Worm (Caenorhabditis elegans) whole organism, dauer: Measurements from ENCODE around the gene F11A5.15.

Source experiments
- unc-62 ChIP-seq: sonication (generic microtip); optimal IDR thresholded peaks from 2 replicates; lab custom pipeline; 2017; ENCODE audit warnings: missing biosample characterization, missing genetic modification reagents, missing genetic modification characterization

The F11A5.15 gene

ce11 chrV:16218522-16218921 lies at the start of gene F11A5.15:
F11A5.15 (minus strand) TSS chrV:16218622.
- no peak for TF ChIP-seq unc-62 (GFP tag; lab: Kevin White, UChicago)

- no peak for TF ChIP-seq unc-62 (GFP tag; lab: Kevin White, UChicago)
These were observed 48.1 kb upstream of the F11A5.15 start, which contains the start of gene T13F3.4 for ce11 chrV:16266514-16266913. T13F3.4 (minus strand) TSS chrV:16266614.

ce11 chrV:16259684-16260083 lies 41.3 kb upstream of the F11A5.15 start, which contains the start of gene nhr-127:
nhr-127 (plus strand) TSS chrV:16259984.
- TF ChIP-seq unc-62 (GFP tag; lab: Kevin White, UChicago) = no peak

- TF ChIP-seq unc-62 (GFP tag; lab: Kevin White, UChicago) = no peak
These were observed 39.7 kb upstream of the F11A5.15 start, which contains the start of gene nhr-218 for ce11 chrV:16258142-16258541. nhr-218 (plus strand) TSS chrV:16258442.

ce11 chrV:16256395-16256794 lies 38.0 kb upstream of the F11A5.15 start, which contains the start of gene bgnt-1.3:
bgnt-1.3 (minus strand) TSS chrV:16256495.
- no peak for TF ChIP-seq unc-62 (GFP tag; lab: Kevin White, UChicago)

- no peak for TF ChIP-seq unc-62 (GFP tag; lab: Kevin White, UChicago)
These were observed 35.3 kb upstream of the F11A5.15 start, which contains the start of gene gcy-20 for ce11 chrV:16253687-16254086. gcy-20 (minus strand) TSS chrV:16253787.

- TF ChIP-seq unc-62 (GFP tag; lab: Kevin White, UChicago) = no peak
These were observed 30.7 kb upstream of the F11A5.15 start for ce11 chrV:16249105-16249504.

ce11 chrV:16246579-16246978 lies 28.2 kb upstream of the F11A5.15 start, which contains the start of gene srh-95:
srh-95 (plus strand) TSS chrV:16246879.
- TF ChIP-seq unc-62 (GFP tag; lab: Kevin White, UChicago) = no peak

- no peak for TF ChIP-seq unc-62 (GFP tag; lab: Kevin White, UChicago)
These were observed 25.7 kb upstream of the F11A5.15 start, which contains the start of gene srh-104 for ce11 chrV:16244078-16244477. srh-104 (minus strand) TSS chrV:16244178.

- no peak for TF ChIP-seq unc-62 (GFP tag; lab: Kevin White, UChicago)
These were observed 18.8 kb upstream of the F11A5.15 start, which contains the start of gene F21H7.5 for ce11 chrV:16237223-16237622. F21H7.5 (plus strand) TSS chrV:16237523.

ce11 chrV:16235647-16236046 lies 17.2 kb upstream of the F11A5.15 start, which contains the start of gene srh-98:
srh-98 (minus strand) TSS chrV:16235747.
- TF ChIP-seq unc-62 (GFP tag; lab: Kevin White, UChicago) = no peak

ce11 chrV:16235135-16235534 lies 16.7 kb upstream of the F11A5.15 start, which contains the start of gene F21H7.3:
F21H7.3 (minus strand) TSS chrV:16235235.
- no peak for TF ChIP-seq unc-62 (GFP tag; lab: Kevin White, UChicago)

- no peak for TF ChIP-seq unc-62 (GFP tag; lab: Kevin White, UChicago)
These were observed 15.2 kb upstream of the F11A5.15 start, which contains the start of gene clec-233 for ce11 chrV:16233624-16234023. clec-233 (plus strand) TSS chrV:16233924.

ce11 chrV:16232180-16232579 lies 13.8 kb upstream of the F11A5.15 start, which contains the start of gene gst-22:
gst-22 (minus strand) TSS chrV:16232282.
- TF ChIP-seq unc-62 (GFP tag; lab: Kevin White, UChicago) = no peak

- no peak for TF ChIP-seq unc-62 (GFP tag; lab: Kevin White, UChicago)
These were observed 11.5 kb upstream of the F11A5.15 start, which contains the start of the genes F21H7.2 and F21H7.12 for ce11 chrV:16229896-16230295. F21H7.2 (minus strand) TSS chrV:16229996. F21H7.12 (plus strand) TSS chrV:16230165.

ce11 chrV:16229439-16229838 lies 11.0 kb upstream of the F11A5.15 start:
- TF ChIP-seq unc-62 (GFP tag; lab: Kevin White, UChicago) = no peak

- TF ChIP-seq unc-62 (GFP tag; lab: Kevin White, UChicago) = no peak
These were observed 8.2 kb upstream of the F11A5.15 start, which contains the start of gene F11A5.13 for ce11 chrV:16226581-16226980. F11A5.13 (minus strand) TSS chrV:16226681.
